Worm (Caenorhabditis elegans): ENCODE measurements around the gene R02E4.3.

ce11 chrX:4120935-4121334 is 19.0 kb upstream of the R02E4.3 start, which contains the start of gene F09F9.3:
- TF ChIP-seq flt-1 (GFP tag; IDR thresholded peaks at IDR 0.05) (no peak), T22C8.4 (GFP tag; IDR thresholded peaks at IDR 0.05) (no peak), med-1 (GFP tag; optimal IDR thresholded peaks at IDR 0.05; ENCODE audit: insufficient read depth) (no peak), tab-1 (GFP tag; IDR thresholded peaks at IDR 0.05) (no peak), ztf-29 (GFP tag; IDR thresholded peaks at IDR 0.05) (no peak), klf-2 (GFP tag; conservative IDR thresholded peaks at IDR 0.05) (no peak), ref-1 (GFP tag; conservative IDR thresholded peaks at IDR 0.05) (no peak)
